Worm (Caenorhabditis elegans): ENCODE results near the gene F40B5.2.

DNA sequence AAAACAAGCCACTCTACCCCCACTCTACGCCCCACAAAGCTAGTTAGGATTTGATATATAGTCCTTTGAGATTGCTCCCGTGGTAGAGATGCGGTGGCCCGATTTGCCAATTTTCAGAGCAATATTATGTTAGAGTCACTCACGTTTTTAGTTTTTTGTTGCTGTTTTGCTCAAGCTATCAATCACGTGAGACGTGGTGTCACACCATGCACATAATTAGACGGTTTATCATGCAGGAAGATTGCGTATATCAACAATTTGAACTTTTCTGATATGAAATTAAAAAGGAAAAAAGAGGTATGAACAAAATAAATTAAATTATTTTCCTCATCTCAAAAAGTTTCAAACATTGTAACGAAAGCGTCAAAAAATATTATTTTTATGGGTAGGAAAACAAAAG, 11.3 kb upstream of the F40B5.2 start:
- TF ChIP-seq nhr-237 (tag; optimal IDR thresholded peaks at IDR 0.05) (no peak), snpc-4 (tag; optimal IDR thresholded peaks at IDR 0.05) (no peak), elt-3 (tag; optimal IDR thresholded peaks at IDR 0.05) (no peak), nhr-28 (tag; optimal IDR thresholded peaks at IDR 0.05) (no peak), unc-62 (GFP tag; optimal IDR thresholded peaks at IDR 0.05) (no peak), ztf-11 (tag; optimal IDR thresholded peaks at IDR 0.05) (no peak), nhr-12 (tag; optimal IDR thresholded peaks at IDR 0.05) (no peak), blmp-1 (tag; optimal IDR thresholded peaks at IDR 0.05) (no peak), flh-1 (GFP tag; optimal IDR thresholded peaks at IDR 0.05) (no peak), mep-1 (tag; optimal IDR thresholded peaks at IDR 0.05) (no peak), unc-39 (tag; optimal IDR thresholded peaks at IDR 0.05) (no peak)

Measured in whole organism, mixed stage, embryonic.